Worm (Caenorhabditis elegans) whole organism, L2 larva: ENCODE results near the gene sre-50.

ENCODE experiments used
- C34F6.9 ChIP-seq: fragments of 150-350 bp; optimal IDR thresholded peaks from 2 replicates; lab custom pipeline; 2014; ENCODE audit warnings: missing biosample characterization, missing genetic modification characterization
- F13H6.1 ChIP-seq: sonication (generic microtip); optimal IDR thresholded peaks from 2 replicates; lab custom pipeline; 2016; ENCODE audit warnings: missing genetic modification characterization, missing compliant biosample characterization
- R02D3.7 ChIP-seq: fragments of 150-350 bp; optimal IDR thresholded peaks from 2 replicates; lab custom pipeline; 2014; ENCODE audit warnings: missing biosample characterization, missing genetic modification characterization
- Y55F3AM.14 ChIP-seq: fragments of 200-800 bp; sonication (Bioruptor generic); optimal IDR thresholded peaks from 2 replicates; lab custom pipeline; 2018; ENCODE audit warnings: mild to moderate bottlenecking, missing genetic modification characterization, missing compliant biosample characterization
- alr-1 ChIP-seq: fragments of 150-350 bp; optimal IDR thresholded peaks from 2 replicates; lab custom pipeline; 2014; ENCODE audit warnings: missing biosample characterization, missing genetic modification characterization
- blmp-1 ChIP-seq: sonication (generic microtip); optimal IDR thresholded peaks from 2 replicates; lab custom pipeline; 2017; ENCODE audit warnings: missing genetic modification characterization, mild to moderate bottlenecking, missing compliant biosample characterization, antibody characterized with exemption, moderate library complexity; ENCODE audit not compliant: insufficient read depth
- ceh-16 ChIP-seq: fragments of 150-350 bp; optimal IDR thresholded peaks from 2 replicates; lab custom pipeline; 2014; ENCODE audit warnings: missing biosample characterization, missing genetic modification characterization
- ceh-82 ChIP-seq: fragments of 150-350 bp; optimal IDR thresholded peaks from 2 replicates; lab custom pipeline; 2014; ENCODE audit warnings: missing biosample characterization, missing genetic modification characterization
- crh-2 ChIP-seq: sonication (generic microtip); optimal IDR thresholded peaks from 2 replicates; lab custom pipeline; 2017; ENCODE audit warnings: missing biosample characterization, missing genetic modification characterization
- dmd-4 ChIP-seq: sonication (generic microtip); optimal IDR thresholded peaks from 2 replicates; lab custom pipeline; 2017; ENCODE audit warnings: missing biosample characterization, missing genetic modification characterization
- egl-27 ChIP-seq: sonication (generic microtip); optimal IDR thresholded peaks from 3 replicates; lab custom pipeline; 2017; ENCODE audit warnings: missing biosample characterization, missing genetic modification reagents, missing genetic modification characterization
- elt-3 ChIP-seq: sonication (generic microtip); optimal IDR thresholded peaks from 2 replicates; lab custom pipeline; 2017; ENCODE audit warnings: missing biosample characterization, missing genetic modification characterization
- fos-1 ChIP-seq: fragments of 150-350 bp; optimal IDR thresholded peaks from 2 replicates; lab custom pipeline; 2014; ENCODE audit warnings: missing biosample characterization, missing genetic modification characterization
- gmeb-1 ChIP-seq: fragments of 150-350 bp; optimal IDR thresholded peaks from 2 replicates; lab custom pipeline; 2014; ENCODE audit warnings: missing biosample characterization, missing genetic modification characterization
- lin-39 ChIP-seq: fragments of 150-350 bp; optimal IDR thresholded peaks from 2 replicates; lab custom pipeline; 2014; ENCODE audit warnings: missing biosample characterization, missing genetic modification reagents, missing genetic modification characterization
- lsy-2 ChIP-seq, 2 experiments: fragments of 150-350 bp in 1 of 2; sonication (generic microtip) in 1 of 2; optimal IDR thresholded peaks; 2 replicates each; lab custom pipeline; 2014 to 2017; ENCODE audit warnings: missing biosample characterization in 2 of 2, missing genetic modification characterization in 2 of 2
- mab-5 ChIP-seq: fragments of 150-350 bp; optimal IDR thresholded peaks from 2 replicates; lab custom pipeline; 2014; ENCODE audit warnings: missing biosample characterization, missing genetic modification characterization
- mbf-1 ChIP-seq: sonication (generic microtip); optimal IDR thresholded peaks from 2 replicates; lab custom pipeline; 2017; ENCODE audit warnings: missing biosample characterization, missing genetic modification characterization
- nhr-10 ChIP-seq: sonication (generic microtip); optimal IDR thresholded peaks from 2 replicates; lab custom pipeline; 2017; ENCODE audit warnings: missing biosample characterization, missing genetic modification characterization
- nhr-11 ChIP-seq: fragments of 150-350 bp; optimal IDR thresholded peaks from 2 replicates; lab custom pipeline; 2014; ENCODE audit warnings: missing biosample characterization, missing genetic modification characterization
- nhr-21 ChIP-seq: fragments of 150-350 bp; optimal IDR thresholded peaks from 2 replicates; lab custom pipeline; 2014; ENCODE audit warnings: missing biosample characterization, missing genetic modification characterization
- nhr-23 ChIP-seq: fragments of 150-350 bp; optimal IDR thresholded peaks from 2 replicates; lab custom pipeline; 2014; ENCODE audit warnings: missing biosample characterization, missing genetic modification reagents, missing genetic modification characterization
- nhr-237 ChIP-seq: fragments of 150-350 bp; optimal IDR thresholded peaks from 2 replicates; lab custom pipeline; 2014; ENCODE audit warnings: missing biosample characterization, missing genetic modification characterization
- nhr-25 ChIP-seq: fragments of 150-350 bp; sonication (generic microtip); optimal IDR thresholded peaks from 3 replicates; lab custom pipeline; 2014; ENCODE audit warnings: missing biosample characterization, missing genetic modification characterization
- nhr-6 ChIP-seq: fragments of 150-350 bp; optimal IDR thresholded peaks from 2 replicates; lab custom pipeline; 2014; ENCODE audit warnings: missing biosample characterization, missing genetic modification characterization
- nhr-77 ChIP-seq: fragments of 150-350 bp; optimal IDR thresholded peaks from 2 replicates; lab custom pipeline; 2014; ENCODE audit warnings: missing biosample characterization, missing genetic modification characterization
- sem-4 ChIP-seq: fragments of 150-350 bp; optimal IDR thresholded peaks from 2 replicates; lab custom pipeline; 2014; ENCODE audit warnings: missing biosample characterization, missing genetic modification reagents, missing genetic modification characterization
- skn-1 ChIP-seq: sonication (generic microtip); optimal IDR thresholded peaks from 2 replicates; lab custom pipeline; 2017; ENCODE audit warnings: missing biosample characterization, missing genetic modification characterization
- sma-3 ChIP-seq: sonication (generic microtip); optimal IDR thresholded peaks from 2 replicates; lab custom pipeline; 2016; ENCODE audit warnings: missing genetic modification reagents, missing genetic modification characterization, missing compliant biosample characterization
- sma-9 ChIP-seq, 2 experiments: fragments of 150-350 bp in 1 of 2; sonication (generic microtip) in 1 of 2; optimal IDR thresholded peaks; 2 replicates each; lab custom pipeline; 2014 to 2016; ENCODE audit warnings: missing genetic modification characterization in 2 of 2, mild to moderate bottlenecking in 1 of 2, missing biosample characterization in 1 of 2, missing compliant biosample characterization in 1 of 2, missing genetic modification reagents in 1 of 2, moderate library complexity in 1 of 2
- unc-39 ChIP-seq: fragments of 150-350 bp; optimal IDR thresholded peaks from 2 replicates; lab custom pipeline; 2014; ENCODE audit warnings: missing biosample characterization, missing genetic modification characterization
- unc-55 ChIP-seq: fragments of 150-350 bp; sonication (generic microtip); optimal IDR thresholded peaks from 3 replicates; lab custom pipeline; 2014; ENCODE audit warnings: missing biosample characterization, missing genetic modification reagents, missing genetic modification characterization
- ztf-1 ChIP-seq: fragments of 200-800 bp; sonication (Bioruptor generic); conservative IDR thresholded peaks from 2 replicates; pipeline ENCODE4 v1.3.6; 2022; ENCODE audit warnings: missing genetic modification characterization, missing compliant biosample characterization
- ztf-11 ChIP-seq: sonication (generic microtip); optimal IDR thresholded peaks from 2 replicates; lab custom pipeline; 2017; ENCODE audit warnings: missing biosample characterization, missing genetic modification characterization
- ztf-4 ChIP-seq: fragments of 150-350 bp; optimal IDR thresholded peaks from 2 replicates; lab custom pipeline; 2014; ENCODE audit warnings: missing biosample characterization, missing genetic modification characterization

sre-50 gene

DNA sequence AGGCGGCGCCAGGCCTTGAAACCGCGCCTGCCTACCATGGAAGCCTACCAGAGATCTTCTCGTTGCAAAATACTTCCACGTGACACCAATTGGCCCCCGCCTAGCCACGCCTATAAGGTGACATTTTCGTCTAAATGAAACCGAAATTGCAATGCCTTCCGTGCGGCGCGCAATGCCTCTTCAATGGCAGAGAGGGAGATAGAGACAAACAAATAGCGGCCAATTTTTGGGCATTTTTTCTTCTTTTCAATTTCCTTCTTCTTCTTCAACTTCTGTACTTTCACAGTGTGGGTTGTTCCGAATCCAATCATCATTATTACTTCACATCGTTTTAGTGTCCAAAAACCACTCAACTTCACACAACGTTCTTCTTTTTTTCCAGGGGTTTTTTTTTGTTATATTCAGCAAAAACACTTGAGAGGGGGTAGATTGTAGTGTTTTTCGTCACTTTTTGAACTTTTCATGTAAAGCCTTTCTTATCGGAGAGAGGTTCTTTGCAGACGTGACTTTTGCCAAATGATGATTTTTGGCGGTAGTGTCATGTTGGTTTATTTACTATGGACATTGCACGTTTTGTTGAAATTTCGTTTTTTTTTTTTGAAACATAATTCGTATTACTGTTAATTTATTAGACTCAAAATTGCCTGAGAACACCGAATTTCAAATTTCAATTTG is 42.0 kb upstream of the sre-50 start:
- TF ChIP-seq blmp-1 (tag; lab: Kevin White, UChicago) (peak; percentile 35), lsy-2 (tag; optimal IDR thresholded peaks at IDR 0.05; lab: Kevin White, UChicago) (no peak), nhr-25 (tag; lab: Kevin White, UChicago) (peak; percentile 28), nhr-11 (tag; lab: Kevin White, UChicago) (no peak), mab-5 (tag; lab: Kevin White, UChicago) (no peak), sma-9 (GFP tag; optimal IDR thresholded peaks at IDR 0.05; lab: Kevin White, UChicago) (no peak), sma-9 (tag; optimal IDR thresholded peaks at IDR 0.05; lab: Kevin White, UChicago) (no peak), mbf-1 (tag; lab: Kevin White, UChicago) (no peak), sma-3 (GFP tag; lab: Kevin White, UChicago) (no peak), nhr-77 (no peak)

DNA sequence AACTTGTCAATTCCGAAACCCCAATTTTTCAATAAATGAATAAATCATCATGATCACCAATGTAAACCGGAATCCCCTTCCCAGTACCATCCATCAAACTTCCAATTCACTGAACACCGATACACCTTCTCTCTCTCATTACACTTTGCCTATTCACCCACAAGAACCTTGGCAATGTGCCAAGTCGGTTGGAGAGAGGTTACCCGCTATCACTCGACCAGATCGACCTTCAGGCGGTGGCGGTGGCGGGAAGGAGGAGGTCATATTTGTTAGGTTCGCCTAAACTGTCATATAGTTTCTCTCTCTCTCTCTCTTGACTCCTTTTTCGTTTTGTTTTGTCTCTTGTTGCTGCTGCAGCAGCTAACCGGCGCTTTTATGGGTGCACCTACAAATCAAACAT is 40.8 kb upstream of the sre-50 start:
- peak; percentile 16 for TF ChIP-seq crh-2 (tag; lab: Kevin White, UChicago)
- no peak for TF ChIP-seq nhr-21 (tag; lab: Kevin White, UChicago)
- TF ChIP-seq sma-3 (GFP tag; lab: Kevin White, UChicago) = peak; percentile 78
- peak; percentile 20 for TF ChIP-seq sma-9 (GFP tag; optimal IDR thresholded peaks at IDR 0.05; lab: Kevin White, UChicago)
- no peak for TF ChIP-seq sma-9 (tag; optimal IDR thresholded peaks at IDR 0.05; lab: Kevin White, UChicago)
- TF ChIP-seq ztf-11 = no peak
- TF ChIP-seq ceh-16 (tag; lab: Kevin White, UChicago) = peak; percentile 88
- no peak for TF ChIP-seq nhr-11 (tag; lab: Kevin White, UChicago)
- TF ChIP-seq nhr-6 (tag; lab: Kevin White, UChicago) = peak; percentile 25
- peak; percentile 93 for TF ChIP-seq nhr-25 (tag; lab: Kevin White, UChicago)
- TF ChIP-seq blmp-1 (tag; lab: Kevin White, UChicago) = peak; percentile 64
- peak; percentile 29 for TF ChIP-seq fos-1 (tag; lab: Kevin White, UChicago)
- TF ChIP-seq F13H6.1 (tag; lab: Kevin White, UChicago) = peak; percentile 31

DNA sequence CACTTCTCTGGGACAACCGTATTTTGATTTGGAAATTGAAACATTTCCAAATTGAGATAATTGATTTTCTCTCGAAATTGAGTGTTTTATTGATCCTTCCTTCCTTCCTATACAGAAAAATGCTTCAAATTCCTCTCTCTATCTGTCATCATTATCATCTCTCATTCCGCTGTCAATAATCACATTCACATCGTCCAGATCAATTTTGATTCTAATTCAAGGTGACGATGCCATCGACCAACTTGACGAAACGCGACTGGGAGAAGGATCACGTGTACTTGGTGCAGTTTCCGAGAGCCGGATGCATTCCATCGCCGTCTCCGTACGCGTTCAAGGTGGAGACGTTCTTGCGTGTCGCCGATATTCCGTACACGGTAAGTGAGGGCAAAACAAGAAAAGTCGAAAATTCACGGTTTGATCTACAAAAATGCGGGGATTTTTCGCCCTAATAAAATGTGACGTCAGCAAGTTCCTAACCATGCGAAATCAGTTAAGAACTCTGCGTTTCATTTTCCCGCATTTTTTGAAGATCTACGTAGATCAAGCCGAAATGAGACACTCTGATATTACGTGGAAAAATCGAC is 39.3 kb upstream of the sre-50 start, which contains the start of gene faxc-1:
Gene faxc-1 (plus strand): TSS at position 222 of the 584 bp plus-strand sequence.
- TF ChIP-seq nhr-77 = no peak
- TF ChIP-seq unc-55 (GFP tag; lab: Kevin White, UChicago) = no peak
- TF ChIP-seq egl-27 (tag; lab: Kevin White, UChicago) = no peak
- TF ChIP-seq nhr-23 = no peak
- no peak for TF ChIP-seq ceh-82 (tag; lab: Kevin White, UChicago)
- TF ChIP-seq ztf-1 (GFP tag; lab: Robert Waterston, UW) = no peak
- TF ChIP-seq nhr-237 (tag; lab: Kevin White, UChicago) = no peak
- no peak for TF ChIP-seq nhr-6 (tag; lab: Kevin White, UChicago)
- no peak for TF ChIP-seq F13H6.1 (tag; lab: Kevin White, UChicago)
- peak; percentile 47 for TF ChIP-seq sma-9 (GFP tag; optimal IDR thresholded peaks at IDR 0.05; lab: Kevin White, UChicago)
- no peak for TF ChIP-seq sma-9 (tag; optimal IDR thresholded peaks at IDR 0.05; lab: Kevin White, UChicago)
- TF ChIP-seq C34F6.9 (tag; lab: Kevin White, UChicago) = no peak
- TF ChIP-seq gmeb-1 (tag; lab: Kevin White, UChicago) = peak; percentile 5
- no peak for TF ChIP-seq ztf-4 (tag; lab: Kevin White, UChicago)
- TF ChIP-seq dmd-4 (tag; lab: Kevin White, UChicago) = no peak
- TF ChIP-seq nhr-25 (tag; lab: Kevin White, UChicago) = peak; percentile 25
- no peak for TF ChIP-seq unc-39 (tag; lab: Kevin White, UChicago)
- no peak for TF ChIP-seq nhr-10

DNA sequence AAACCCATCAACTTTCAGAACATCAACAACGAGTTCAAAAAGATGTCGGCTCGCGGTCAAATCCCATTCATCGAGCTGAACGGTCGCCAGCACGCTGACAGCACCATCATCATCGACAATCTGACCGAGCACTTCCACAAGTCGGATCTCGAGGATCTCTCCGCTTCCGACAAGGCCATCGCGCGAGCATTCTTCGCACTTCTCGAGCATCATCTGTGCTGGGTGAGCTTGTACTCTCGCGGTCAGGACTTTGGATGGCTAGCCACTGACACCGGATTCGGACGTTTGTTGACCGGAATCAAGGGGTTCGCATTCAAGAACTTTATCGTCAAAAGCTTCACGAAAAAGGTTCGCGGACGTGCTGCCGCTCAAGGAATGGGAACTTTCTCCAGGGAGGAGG is 38.5 kb upstream of the sre-50 start:
- TF ChIP-seq nhr-77 (no peak), skn-1 (tag; lab: Kevin White, UChicago) (no peak), elt-3 (no peak), lin-39 (tag; lab: Kevin White, UChicago) (no peak), sma-3 (GFP tag; lab: Kevin White, UChicago) (no peak), dmd-4 (tag; lab: Kevin White, UChicago) (no peak), crh-2 (tag; lab: Kevin White, UChicago) (no peak), nhr-237 (tag; lab: Kevin White, UChicago) (no peak), alr-1 (tag; lab: Kevin White, UChicago) (no peak), C34F6.9 (tag; lab: Kevin White, UChicago) (no peak), nhr-10 (no peak), mbf-1 (tag; lab: Kevin White, UChicago) (no peak), sma-9 (GFP tag; optimal IDR thresholded peaks at IDR 0.05; lab: Kevin White, UChicago) (no peak), sma-9 (tag; optimal IDR thresholded peaks at IDR 0.05; lab: Kevin White, UChicago) (no peak), blmp-1 (tag; lab: Kevin White, UChicago) (no peak), egl-27 (tag; lab: Kevin White, UChicago) (no peak), ztf-4 (tag; lab: Kevin White, UChicago) (no peak), R02D3.7 (no peak), sem-4 (tag; lab: Kevin White, UChicago) (no peak), fos-1 (tag; lab: Kevin White, UChicago) (no peak), Y55F3AM.14 (no peak)
